Worm (Caenorhabditis elegans) whole organism, L1 larva: ENCODE results near the gene jkk-1.

Experiments
- C16A3.4 ChIP-seq: fragments of 150-350 bp; optimal IDR thresholded peaks from 2 replicates; lab custom pipeline; 2014; ENCODE audit warnings: missing biosample characterization, missing genetic modification characterization
- F16B12.6 ChIP-seq: fragments of 150-350 bp; optimal IDR thresholded peaks from 2 replicates; lab custom pipeline; 2014; ENCODE audit warnings: missing biosample characterization, missing genetic modification characterization
- alr-1 ChIP-seq: fragments of 200-800 bp; sonication (Bioruptor generic); optimal IDR thresholded peaks from 2 replicates; lab custom pipeline; 2018; ENCODE audit warnings: borderline replicate concordance, mild to moderate bottlenecking, missing genetic modification characterization, missing compliant biosample characterization
- ceh-88 ChIP-seq: fragments of 200-800 bp; sonication (Bioruptor generic); IDR thresholded peaks from 2 replicates; pipeline ENCODE4 v1.3.6; 2022; ENCODE audit warnings: missing genetic modification characterization, missing compliant biosample characterization
- ces-1 ChIP-seq: fragments of 150-350 bp; optimal IDR thresholded peaks from 2 replicates; lab custom pipeline; 2014; ENCODE audit warnings: missing biosample characterization, missing genetic modification reagents, missing genetic modification characterization
- dpl-1 ChIP-seq, 3 experiments: fragments of 150-350 bp in 2 of 3; sonication (generic microtip) in 1 of 3; optimal IDR thresholded peaks; 2 replicates each; lab custom pipeline; 2014 to 2017; ENCODE audit warnings: missing biosample characterization in 3 of 3, missing genetic modification characterization in 3 of 3, missing genetic modification reagents in 3 of 3
- dsc-1 ChIP-seq: sonication (generic microtip); optimal IDR thresholded peaks from 2 replicates; lab custom pipeline; 2016; ENCODE audit warnings: mild to moderate bottlenecking, missing genetic modification characterization, missing compliant biosample characterization
- efl-1 ChIP-seq, 4 experiments: fragments of 150-350 bp; optimal IDR thresholded peaks in 3 of 4; peaks in 1 of 4; 1 replicate in 1 of 4; 2 replicates in 3 of 4; lab custom pipeline; 2014; ENCODE audit warnings: missing biosample characterization in 2 of 4, missing genetic modification characterization in 2 of 4, missing genetic modification reagents in 2 of 4
- efl-3 ChIP-seq: fragments of 200-800 bp; sonication (Bioruptor generic); optimal IDR thresholded peaks from 2 replicates; lab custom pipeline; 2018; ENCODE audit warnings: mild to moderate bottlenecking, missing genetic modification characterization, missing compliant biosample characterization
- egl-27 ChIP-seq, 2 experiments: fragments of 150-350 bp in 1 of 2; sonication (generic microtip); optimal IDR thresholded peaks; 3 replicates each; lab custom pipeline; 2017 to 2018; ENCODE audit warnings: missing biosample characterization in 2 of 2, missing genetic modification characterization in 2 of 2, missing genetic modification reagents in 2 of 2
- elt-2 ChIP-seq: sonication (generic microtip); optimal IDR thresholded peaks from 2 replicates; lab custom pipeline; 2016; ENCODE audit warnings: missing genetic modification characterization, mild to moderate bottlenecking, inconsistent platforms, missing compliant biosample characterization, missing genetic modification reagents
- elt-3 ChIP-seq, 6 experiments: fragments of 150-350 bp in 1 of 6; sonication (generic microtip); optimal IDR thresholded peaks; 2 replicates each; lab custom pipeline; 2017 to 2018; ENCODE audit warnings: missing biosample characterization in 6 of 6, missing genetic modification characterization in 6 of 6, inconsistent platforms in 1 of 6
- fkh-4 ChIP-seq: sonication (generic microtip); optimal IDR thresholded peaks from 2 replicates; lab custom pipeline; 2016; ENCODE audit warnings: missing compliant biosample characterization, missing genetic modification characterization, borderline replicate concordance
- lin-14 ChIP-seq: fragments of 200-800 bp; sonication (Bioruptor generic); optimal IDR thresholded peaks from 2 replicates; lab custom pipeline; 2018; ENCODE audit warnings: mild to moderate bottlenecking, missing genetic modification characterization, moderate library complexity, missing compliant biosample characterization
- lin-15B ChIP-seq: fragments of 150-350 bp; sonication (generic microtip); optimal IDR thresholded peaks from 3 replicates; lab custom pipeline; 2014; ENCODE audit warnings: missing biosample characterization, missing genetic modification characterization
- lin-35 ChIP-seq, 2 experiments: fragments of 150-350 bp; optimal IDR thresholded peaks; 2 replicates each; lab custom pipeline; 2014; ENCODE audit warnings: missing biosample characterization in 2 of 2, missing genetic modification characterization in 2 of 2, missing genetic modification reagents in 2 of 2
- lin-39 ChIP-seq: fragments of 150-350 bp; optimal IDR thresholded peaks from 2 replicates; lab custom pipeline; 2014; ENCODE audit warnings: missing biosample characterization, missing genetic modification reagents, missing genetic modification characterization
- lir-3 ChIP-seq: sonication (generic microtip); optimal IDR thresholded peaks from 2 replicates; lab custom pipeline; 2016; ENCODE audit warnings: mild to moderate bottlenecking, missing genetic modification characterization, moderate library complexity, missing compliant biosample characterization; ENCODE audit not compliant: poor library complexity
- mep-1 ChIP-seq: fragments of 150-350 bp; optimal IDR thresholded peaks from 2 replicates; lab custom pipeline; 2014; ENCODE audit warnings: missing biosample characterization, missing genetic modification characterization
- nhr-20 ChIP-seq: sonication (generic microtip); optimal IDR thresholded peaks from 2 replicates; lab custom pipeline; 2016; ENCODE audit warnings: mild to moderate bottlenecking, missing genetic modification characterization, missing compliant biosample characterization
- nhr-237 ChIP-seq: fragments of 150-350 bp; optimal IDR thresholded peaks from 2 replicates; lab custom pipeline; 2014; ENCODE audit warnings: missing biosample characterization, missing genetic modification characterization
- nhr-47 ChIP-seq: sonication (generic microtip); optimal IDR thresholded peaks from 2 replicates; lab custom pipeline; 2016; ENCODE audit warnings: mild to moderate bottlenecking, missing genetic modification characterization, moderate library complexity, missing compliant biosample characterization
- nhr-71 ChIP-seq: sonication (generic microtip); optimal IDR thresholded peaks from 2 replicates; lab custom pipeline; 2016; ENCODE audit warnings: mild to moderate bottlenecking, missing genetic modification characterization, moderate library complexity, missing compliant biosample characterization
- nhr-84 ChIP-seq: sonication (generic microtip); optimal IDR thresholded peaks from 2 replicates; lab custom pipeline; 2017; ENCODE audit warnings: missing biosample characterization, missing genetic modification characterization
- nhr-90 ChIP-seq: sonication (generic microtip); optimal IDR thresholded peaks from 2 replicates; lab custom pipeline; 2016; ENCODE audit warnings: mild to moderate bottlenecking, missing genetic modification characterization, missing compliant biosample characterization; ENCODE audit not compliant: poor library complexity
- pag-3 ChIP-seq: sonication (generic microtip); optimal IDR thresholded peaks from 2 replicates; lab custom pipeline; 2017; ENCODE audit warnings: missing genetic modification characterization, mild to moderate bottlenecking, missing compliant biosample characterization, antibody characterized with exemption, borderline replicate concordance; ENCODE audit not compliant: insufficient read depth
- snpc-4 ChIP-seq: fragments of 150-350 bp; optimal IDR thresholded peaks from 2 replicates; lab custom pipeline; 2014; ENCODE audit warnings: missing biosample characterization, missing genetic modification characterization
- snu-23 ChIP-seq: sonication (generic microtip); optimal IDR thresholded peaks from 2 replicates; lab custom pipeline; 2016; ENCODE audit warnings: missing genetic modification characterization, missing compliant biosample characterization
- sox-4 ChIP-seq: sonication (generic microtip); optimal IDR thresholded peaks from 2 replicates; lab custom pipeline; 2016; ENCODE audit warnings: missing genetic modification characterization, missing compliant biosample characterization
- tbx-2 ChIP-seq: sonication (generic microtip); optimal IDR thresholded peaks from 2 replicates; lab custom pipeline; 2016; ENCODE audit warnings: missing genetic modification characterization, missing compliant biosample characterization
- unc-62 ChIP-seq: fragments of 150-350 bp; optimal IDR thresholded peaks from 2 replicates; lab custom pipeline; 2014; ENCODE audit warnings: missing biosample characterization, missing genetic modification reagents, missing genetic modification characterization
- unc-86 ChIP-seq: sonication (generic microtip); optimal IDR thresholded peaks from 2 replicates; lab custom pipeline; 2016; ENCODE audit warnings: missing genetic modification characterization, missing compliant biosample characterization
- xbp-1 ChIP-seq: sonication (generic microtip); optimal IDR thresholded peaks from 2 replicates; lab custom pipeline; 2016; ENCODE audit warnings: missing genetic modification characterization, missing compliant biosample characterization
- zag-1 ChIP-seq: fragments of 150-350 bp; optimal IDR thresholded peaks from 2 replicates; lab custom pipeline; 2014; ENCODE audit warnings: missing biosample characterization, missing genetic modification characterization
- ztf-4 ChIP-seq: fragments of 150-350 bp; optimal IDR thresholded peaks from 2 replicates; lab custom pipeline; 2014; ENCODE audit warnings: missing biosample characterization, missing genetic modification characterization

jkk-1 gene

DNA sequence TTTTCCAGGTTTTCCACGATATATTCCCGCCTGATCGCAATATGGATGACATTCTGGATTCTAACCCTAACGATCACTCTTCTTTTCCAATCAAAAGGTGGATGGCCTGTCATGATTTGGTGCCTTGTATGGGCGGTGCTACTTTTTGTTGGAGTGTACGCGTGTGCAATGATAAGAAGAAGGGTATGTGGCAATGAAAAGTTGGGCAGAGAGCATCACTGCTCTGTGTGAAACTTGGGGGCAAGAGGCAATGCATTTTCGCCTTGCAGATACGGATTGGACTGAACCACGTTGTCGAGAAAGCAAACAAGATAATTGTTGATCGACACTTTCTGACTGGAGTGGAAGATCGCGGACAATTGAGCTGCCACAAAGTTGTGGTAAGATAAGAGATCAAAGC, 22.0 kb upstream of the jkk-1 start:
- no peak for TF ChIP-seq nhr-237 (tag; lab: Kevin White, UChicago)
- TF ChIP-seq efl-1 (optimal IDR thresholded peaks at IDR 0.05; lab: Kevin White, UChicago), result no peak
- peak in 1 of 2 experiments; percentile 62 for TF ChIP-seq efl-1 (GFP tag; optimal IDR thresholded peaks at IDR 0.05 in 1 of 2; lab: Kevin White, UChicago)
- TF ChIP-seq lin-35 (GFP tag; optimal IDR thresholded peaks at IDR 0.05; lab: Kevin White, UChicago), result peak in 1 of 2 experiments; percentile 3
- TF ChIP-seq elt-2 (tag; lab: Kevin White, UChicago), result peak; percentile 0

DNA sequence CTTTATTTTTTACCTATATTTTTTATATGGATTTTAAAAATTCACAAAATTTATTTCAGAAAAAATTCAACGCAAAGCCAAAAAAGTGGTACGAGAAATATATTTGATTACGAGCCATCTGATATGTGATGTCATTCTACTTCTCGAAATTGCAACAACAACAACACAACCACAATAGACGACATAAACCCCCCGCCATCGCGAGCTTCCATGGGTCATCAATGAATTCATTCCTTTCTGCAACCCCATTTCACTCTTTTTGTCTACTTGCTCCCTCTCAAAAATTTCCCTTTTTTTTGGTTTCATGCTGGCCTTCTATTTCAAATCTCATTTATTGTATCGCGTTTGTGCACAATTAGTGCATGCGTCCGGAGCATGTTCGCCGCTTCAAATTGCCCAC, 20.4 kb upstream of the jkk-1 start:
- TF ChIP-seq dpl-1 (GFP tag; optimal IDR thresholded peaks at IDR 0.05; lab: Kevin White, UChicago) (no peak), lin-14 (GFP tag; lab: Kevin White, UChicago) (peak; percentile 17), elt-3 (tag; optimal IDR thresholded peaks at IDR 0.05; lab: Kevin White, UChicago) (no peak), dsc-1 (tag; lab: Kevin White, UChicago) (peak; percentile 18)
- TF ChIP-seq, all 84 proteins: peak for 2

DNA sequence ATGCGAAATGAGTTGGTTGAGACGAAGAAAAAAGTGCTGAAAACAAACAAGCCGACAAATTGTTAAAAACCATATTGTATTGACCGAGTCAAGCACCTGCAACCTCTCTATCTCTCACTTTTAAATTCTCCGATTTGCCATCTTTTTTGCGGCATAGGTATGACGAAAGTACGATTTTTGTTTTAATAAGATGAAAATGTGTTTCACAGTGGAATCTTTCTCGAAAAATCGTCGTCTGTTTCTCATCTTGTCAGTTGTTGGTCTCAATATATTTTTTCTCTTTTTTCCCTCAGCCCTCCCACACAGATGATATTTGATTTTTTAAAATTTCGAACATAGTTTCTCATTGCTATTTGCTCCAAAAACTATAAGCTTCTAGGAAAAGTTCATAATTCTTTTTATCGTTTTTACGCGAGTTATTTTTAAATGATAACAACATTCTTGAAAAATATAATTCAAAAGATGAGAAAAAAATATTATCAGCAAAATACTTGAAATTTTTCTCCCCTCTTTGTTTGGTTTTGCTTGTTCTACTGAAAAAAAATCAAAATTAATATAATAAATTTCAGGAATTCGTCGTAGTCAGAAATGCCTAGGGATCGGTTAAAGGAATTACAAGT, 19.6 kb upstream of the jkk-1 start, which contains the start of gene syx-3:
syx-3 (plus strand) TSS at position 570 of the 620 bp plus-strand sequence.
- TF ChIP-seq nhr-20 (tag; lab: Kevin White, UChicago) (peak; percentile 4), snpc-4 (tag; lab: Kevin White, UChicago) (no peak), xbp-1 (no peak), F16B12.6 (tag; lab: Kevin White, UChicago) (no peak), snu-23 (peak; percentile 41), unc-62 (GFP tag; lab: Kevin White, UChicago) (no peak), C16A3.4 (tag; lab: Kevin White, UChicago) (no peak), sox-4 (tag; lab: Kevin White, UChicago) (no peak), nhr-84 (tag; lab: Kevin White, UChicago) (no peak), dpl-1 (GFP tag; optimal IDR thresholded peaks at IDR 0.05; lab: Kevin White, UChicago) (no peak), lir-3 (tag; lab: Kevin White, UChicago) (no peak), lin-39 (tag; lab: Kevin White, UChicago) (no peak), lin-15B (tag; lab: Kevin White, UChicago) (no peak), dsc-1 (tag; lab: Kevin White, UChicago) (peak; percentile 93), zag-1 (tag; lab: Kevin White, UChicago) (no peak), nhr-47 (no peak), nhr-71 (tag; lab: Kevin White, UChicago) (peak; percentile 27), lin-14 (GFP tag; lab: Kevin White, UChicago) (peak; percentile 43), ceh-88 (GFP tag; lab: Robert Waterston, UW) (no peak), mep-1 (tag; lab: Kevin White, UChicago) (no peak), ztf-4 (tag; lab: Kevin White, UChicago) (no peak), nhr-237 (tag; lab: Kevin White, UChicago) (no peak), pag-3 (tag; lab: Kevin White, UChicago) (peak; percentile 61), egl-27 (tag; optimal IDR thresholded peaks at IDR 0.05; lab: Kevin White, UChicago) (no peak), alr-1 (tag; lab: Kevin White, UChicago) (no peak), efl-3 (GFP tag; lab: Kevin White, UChicago) (no peak), fkh-4 (tag; lab: Kevin White, UChicago) (peak; percentile 43), ces-1 (no peak), unc-86 (tag; lab: Kevin White, UChicago) (no peak), nhr-90 (no peak), tbx-2 (tag; lab: Kevin White, UChicago) (no peak)
- TF ChIP-seq, all 84 proteins: peak for 7
